Fruit fly (Drosophila melanogaster) whole organism, larva: ENCODE measurements around the gene HP1c.

Source experiments
- noc ChIP-seq: fragments of 200-800 bp; sonication (Bioruptor generic); optimal IDR thresholded peaks from 3 replicates; lab custom pipeline; 2019; ENCODE audit warnings: missing biosample characterization, mild to moderate bottlenecking, missing genetic modification characterization, moderate library complexity

Gene HP1c

dm6 chr3R:22733751-22734150, 11.7 kb upstream of the HP1c start, which contains the start of gene Takl2:
Gene Takl2 (minus strand): TSS chr3R:22733851.
- no peak for TF ChIP-seq noc (tag; lab: Kevin White, UChicago)

dm6 chr3R:22740930-22741329, 4.5 kb upstream of the HP1c start, which contains the start of the genes Dcr-1 and CG6985:
Gene Dcr-1 (minus strand): TSS chr3R:22741091.
Gene CG6985 (plus strand): TSS chr3R:22741150.
- TF ChIP-seq noc (tag; lab: Kevin White, UChicago) = no peak

dm6 chr3R:22747423-22748090, 2.1 kb downstream of the HP1c start, which contains the start of gene CG17141:
Gene CG17141 (minus strand): TSS chr3R:22747599.
- TF ChIP-seq noc (tag; lab: Kevin White, UChicago) = no peak

- no peak for TF ChIP-seq noc (tag; lab: Kevin White, UChicago)
These were observed 3.5 kb downstream of the HP1c start, which contains the start of gene CG31139 for dm6 chr3R:22748956-22749355. Gene CG31139 (minus strand): TSS chr3R:22749056.

dm6 chr3R:22750039-22750438, 4.6 kb downstream of the HP1c start:
- no peak for TF ChIP-seq noc (tag; lab: Kevin White, UChicago)

- TF ChIP-seq noc (tag; lab: Kevin White, UChicago) = peak; percentile 82
These were observed 5.1 kb downstream of the HP1c start, which contains the start of the genes rumi, CG7029 and Usp12-46 for dm6 chr3R:22750534-22750947. Gene rumi (minus strand): TSS chr3R:22750597. Gene CG7029 (plus strand): TSS chr3R:22750901. Gene Usp12-46 (plus strand): TSS chr3R:22750901.

- no peak for TF ChIP-seq noc (tag; lab: Kevin White, UChicago)
These were observed 5.7 kb downstream of the HP1c start for dm6 chr3R:22751111-22751510.

dm6 chr3R:22751698-22752097, 6.3 kb downstream of the HP1c start:
- TF ChIP-seq noc (tag; lab: Kevin White, UChicago) = no peak

- no peak for TF ChIP-seq noc (tag; lab: Kevin White, UChicago)
These were observed 7.5 kb downstream of the HP1c start for dm6 chr3R:22752929-22753328.

- TF ChIP-seq noc (tag; lab: Kevin White, UChicago) = no peak
These were observed 8.1 kb downstream of the HP1c start for dm6 chr3R:22753600-22753894.

- peak; percentile 49 for TF ChIP-seq noc (tag; lab: Kevin White, UChicago)
These were observed 8.7 kb downstream of the HP1c start for dm6 chr3R:22753895-22754774.

dm6 chr3R:22755187-22755777, 9.9 kb downstream of the HP1c start:
- TF ChIP-seq noc (tag; lab: Kevin White, UChicago) = no peak

dm6 chr3R:22756289-22756688, 10.9 kb downstream of the HP1c start:
- no peak for TF ChIP-seq noc (tag; lab: Kevin White, UChicago)

dm6 chr3R:22757117-22757516, 11.7 kb downstream of the HP1c start:
- no peak for TF ChIP-seq noc (tag; lab: Kevin White, UChicago)

dm6 chr3R:22760988-22761387, 15.6 kb downstream of the HP1c start, which contains the start of gene Nepl13:
Gene Nepl13 (minus strand): TSS chr3R:22761076.
- TF ChIP-seq noc (tag; lab: Kevin White, UChicago) = no peak

dm6 chr3R:22763587-22763986, 18.2 kb downstream of the HP1c start, which contains the start of gene Nepl14:
Gene Nepl14 (minus strand): TSS chr3R:22763711.
- TF ChIP-seq noc (tag; lab: Kevin White, UChicago) = no peak
